Worm (Caenorhabditis elegans) whole organism, midembryonic: Measurements from ENCODE around the gene ZC13.2.

ENCODE experiments used
- T22C8.4 ChIP-seq: fragments of 200-800 bp; sonication (Bioruptor generic); IDR thresholded peaks from 2 replicates; pipeline ENCODE4 v1.3.6; 2022; ENCODE audit warnings: missing genetic modification characterization, missing compliant biosample characterization
- cog-1 ChIP-seq: sonication (generic microtip); optimal IDR thresholded peaks from 2 replicates; lab custom pipeline; 2016; ENCODE audit warnings: missing genetic modification characterization, missing compliant biosample characterization
- flt-1 ChIP-seq: fragments of 200-800 bp; sonication (Bioruptor generic); IDR thresholded peaks from 2 replicates; pipeline ENCODE4 v1.3.6; 2022; ENCODE audit warnings: missing genetic modification characterization, missing compliant biosample characterization
- klf-2 ChIP-seq: fragments of 200-800 bp; sonication (Bioruptor generic); conservative IDR thresholded peaks from 2 replicates; pipeline ENCODE4 v1.3.6; 2022; ENCODE audit warnings: missing genetic modification reagents, missing genetic modification characterization, missing compliant biosample characterization
- med-1 ChIP-seq: sonication (generic microtip); optimal IDR thresholded peaks from 2 replicates; lab custom pipeline; 2017; ENCODE audit warnings: missing genetic modification characterization, mild to moderate bottlenecking, missing compliant biosample characterization, antibody characterized with exemption, missing genetic modification reagents; ENCODE audit not compliant: insufficient read depth
- ref-1 ChIP-seq: fragments of 200-800 bp; sonication (Bioruptor generic); conservative IDR thresholded peaks from 2 replicates; pipeline ENCODE4 v1.3.6; 2022; ENCODE audit warnings: missing genetic modification reagents, missing genetic modification characterization, missing compliant biosample characterization
- tab-1 ChIP-seq: fragments of 200-800 bp; sonication (Bioruptor generic); IDR thresholded peaks from 2 replicates; pipeline ENCODE4 v1.3.6; 2022; ENCODE audit warnings: missing genetic modification characterization, missing compliant biosample characterization
- ztf-23 ChIP-seq: fragments of 200-800 bp; sonication (Bioruptor generic); IDR thresholded peaks from 2 replicates; pipeline ENCODE4 v1.3.6; 2022; ENCODE audit warnings: missing genetic modification reagents, missing genetic modification characterization, missing compliant biosample characterization
- ztf-29 ChIP-seq: fragments of 200-800 bp; sonication (Bioruptor generic); IDR thresholded peaks from 2 replicates; pipeline ENCODE4 v1.3.6; 2022; ENCODE audit warnings: missing genetic modification reagents, missing genetic modification characterization, missing compliant biosample characterization

ZC13.2 gene

DNA sequence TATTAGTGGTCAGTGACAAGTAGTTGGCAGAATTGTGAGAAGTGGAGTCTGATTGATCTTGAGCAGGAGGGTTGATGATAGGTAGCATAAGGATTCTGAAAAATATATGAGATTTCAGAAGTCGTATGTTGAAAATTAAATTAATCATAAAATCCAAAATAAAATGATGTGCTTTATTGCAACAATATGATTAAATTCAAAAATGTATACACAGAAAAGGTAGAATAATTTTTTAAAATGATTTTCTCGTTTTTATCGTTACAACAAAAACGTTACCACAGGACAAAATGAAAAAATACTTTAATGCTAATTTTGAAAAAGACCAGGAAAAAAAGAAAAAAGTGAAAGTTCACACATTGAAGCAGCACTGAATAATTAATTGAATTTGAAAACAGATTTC, 22.0 kb downstream of the ZC13.2 start, which contains the start of gene ZC13.10:
TSS of gene ZC13.10 (minus strand) at position 101 of the 400 bp plus-strand sequence.
- TF ChIP-seq med-1 (GFP tag; lab: Kevin White, UChicago): no peak
- no peak for TF ChIP-seq cog-1 (tag; lab: Kevin White, UChicago)
- TF ChIP-seq ztf-29 (GFP tag; lab: Robert Waterston, UW): no peak

- no peak for TF ChIP-seq ztf-23
- TF ChIP-seq tab-1 (GFP tag; lab: Robert Waterston, UW): no peak
- no peak for TF ChIP-seq med-1 (GFP tag; lab: Kevin White, UChicago)
- TF ChIP-seq T22C8.4 (GFP tag; lab: Robert Waterston, UW): no peak
- no peak for TF ChIP-seq ztf-29 (GFP tag; lab: Robert Waterston, UW)
- no peak for TF ChIP-seq ref-1
- no peak for TF ChIP-seq cog-1 (tag; lab: Kevin White, UChicago)
- no peak for TF ChIP-seq klf-2 (GFP tag; lab: Robert Waterston, UW)
- TF ChIP-seq flt-1 (GFP tag; lab: Robert Waterston, UW): no peak
These were observed 29.9 kb downstream of the ZC13.2 start for ce11 chrX:910337-910736.

- TF ChIP-seq klf-2 (GFP tag; lab: Robert Waterston, UW) (no peak), ztf-29 (GFP tag; lab: Robert Waterston, UW) (no peak), ref-1 (no peak)
These were observed 32.1 kb downstream of the ZC13.2 start for ce11 chrX:912564-912963.

- TF ChIP-seq cog-1 (tag; lab: Kevin White, UChicago) (no peak), T22C8.4 (GFP tag; lab: Robert Waterston, UW) (no peak), ref-1 (no peak), flt-1 (GFP tag; lab: Robert Waterston, UW) (no peak), klf-2 (GFP tag; lab: Robert Waterston, UW) (no peak), tab-1 (GFP tag; lab: Robert Waterston, UW) (no peak), ztf-23 (no peak), med-1 (GFP tag; lab: Kevin White, UChicago) (no peak), ztf-29 (GFP tag; lab: Robert Waterston, UW) (no peak)
These were observed 32.5 kb downstream of the ZC13.2 start, which contains the start of gene F35H12.6 for ce11 chrX:912990-913389. Gene F35H12.6, plus strand, starts transcription at chrX:913290.

ce11 chrX:915510-915909, 35.0 kb downstream of the ZC13.2 start, which contains the start of gene sel-12:
Gene sel-12, plus strand, starts transcription at chrX:915867.
- TF ChIP-seq ztf-29 (GFP tag; lab: Robert Waterston, UW): no peak
- no peak for TF ChIP-seq med-1 (GFP tag; lab: Kevin White, UChicago)
- no peak for TF ChIP-seq cog-1 (tag; lab: Kevin White, UChicago)
- no peak for TF ChIP-seq T22C8.4 (GFP tag; lab: Robert Waterston, UW)
- TF ChIP-seq klf-2 (GFP tag; lab: Robert Waterston, UW): no peak
- no peak for TF ChIP-seq flt-1 (GFP tag; lab: Robert Waterston, UW)
- no peak for TF ChIP-seq ztf-23
- no peak for TF ChIP-seq ref-1
- TF ChIP-seq tab-1 (GFP tag; lab: Robert Waterston, UW): no peak

- no peak for TF ChIP-seq flt-1 (GFP tag; lab: Robert Waterston, UW)
- TF ChIP-seq tab-1 (GFP tag; lab: Robert Waterston, UW): no peak
- no peak for TF ChIP-seq med-1 (GFP tag; lab: Kevin White, UChicago)
- TF ChIP-seq cog-1 (tag; lab: Kevin White, UChicago): no peak
- no peak for TF ChIP-seq klf-2 (GFP tag; lab: Robert Waterston, UW)
- TF ChIP-seq T22C8.4 (GFP tag; lab: Robert Waterston, UW): no peak
These were observed 37.6 kb downstream of the ZC13.2 start, which contains the start of gene F35H12.5 for ce11 chrX:918097-918496. Gene F35H12.5, plus strand, starts transcription at chrX:918397.

DNA sequence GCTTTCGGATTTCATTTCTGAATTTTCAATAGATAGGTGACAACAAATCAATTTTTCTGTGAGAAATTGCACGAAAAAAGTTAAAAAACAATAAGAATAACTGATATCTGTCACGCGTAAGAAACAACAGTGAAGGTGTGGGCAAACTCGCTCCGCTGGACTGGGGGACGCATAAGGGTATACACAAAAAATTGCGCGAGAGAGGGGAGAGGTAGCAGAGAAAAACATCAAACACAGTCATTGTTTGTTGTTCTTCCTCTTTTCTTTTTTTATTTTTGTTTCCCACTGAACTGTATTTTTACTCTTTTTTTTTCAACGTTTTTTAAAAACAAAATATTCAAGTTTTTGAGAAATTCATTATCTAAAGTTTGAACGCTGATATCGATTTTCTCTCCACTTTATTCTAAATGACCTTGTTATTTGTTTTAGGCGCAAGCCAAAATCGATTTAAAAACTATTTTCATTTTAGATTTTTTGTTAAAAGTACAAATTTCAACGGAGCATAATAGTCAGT, 44.1 kb downstream of the ZC13.2 start, which contains the start of the genes pifk-1 and tbc-11:
TSS of gene pifk-1 (minus strand) at position 17 of the 514 bp plus-strand sequence.
TSS of gene tbc-11 (plus strand) at position 464 of the 514 bp plus-strand sequence.
- no peak for TF ChIP-seq tab-1 (GFP tag; lab: Robert Waterston, UW)

DNA sequence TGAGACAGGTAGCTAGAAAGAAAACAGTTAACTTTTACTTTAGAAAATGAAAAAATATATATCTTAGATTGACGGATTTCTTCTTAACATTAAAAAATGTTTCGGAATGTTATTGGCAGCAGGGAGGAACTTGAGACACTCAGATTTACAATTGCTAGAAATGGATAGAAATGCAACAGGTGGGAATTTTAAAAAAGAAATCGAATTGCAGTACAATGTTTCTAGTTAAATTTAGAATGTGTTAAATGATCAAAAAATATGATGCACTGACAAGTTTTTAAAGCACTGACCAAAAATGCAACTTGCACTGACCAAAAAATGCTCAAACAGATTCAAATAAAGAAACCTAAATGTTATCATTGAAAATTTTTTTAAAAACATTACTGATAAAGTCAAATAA, 45.7 kb downstream of the ZC13.2 start:
- TF ChIP-seq ztf-29 (GFP tag; lab: Robert Waterston, UW): no peak
- no peak for TF ChIP-seq cog-1 (tag; lab: Kevin White, UChicago)
- no peak for TF ChIP-seq med-1 (GFP tag; lab: Kevin White, UChicago)
- no peak for TF ChIP-seq tab-1 (GFP tag; lab: Robert Waterston, UW)
- TF ChIP-seq flt-1 (GFP tag; lab: Robert Waterston, UW): no peak
- no peak for TF ChIP-seq ref-1
- TF ChIP-seq ztf-23: no peak
- TF ChIP-seq T22C8.4 (GFP tag; lab: Robert Waterston, UW): no peak
- TF ChIP-seq klf-2 (GFP tag; lab: Robert Waterston, UW): no peak

DNA sequence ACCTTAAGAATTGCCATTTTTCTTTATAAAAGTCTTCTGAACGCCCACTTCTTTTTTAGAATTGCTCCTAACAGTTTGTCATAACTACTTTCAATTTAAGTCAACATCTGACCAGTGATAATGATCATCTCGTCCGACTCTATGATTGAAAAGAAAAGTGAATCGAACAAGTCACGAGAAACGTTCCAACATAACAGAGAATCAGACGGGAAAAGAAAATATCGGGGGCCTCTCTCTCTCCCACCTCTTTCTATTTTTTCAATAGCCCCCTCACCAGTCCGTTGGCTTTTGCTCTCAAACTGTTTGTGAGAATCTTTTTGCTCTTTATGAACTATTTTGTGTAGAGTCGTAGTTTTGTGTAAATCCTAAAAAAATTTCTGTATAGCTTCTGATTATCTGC, 47.2 kb downstream of the ZC13.2 start:
- TF ChIP-seq T22C8.4 (GFP tag; lab: Robert Waterston, UW) (no peak), ref-1 (no peak), ztf-29 (GFP tag; lab: Robert Waterston, UW) (no peak), med-1 (GFP tag; lab: Kevin White, UChicago) (no peak), ztf-23 (no peak), cog-1 (tag; lab: Kevin White, UChicago) (no peak), klf-2 (GFP tag; lab: Robert Waterston, UW) (no peak), flt-1 (GFP tag; lab: Robert Waterston, UW) (no peak), tab-1 (GFP tag; lab: Robert Waterston, UW) (no peak)
